Worm (Caenorhabditis elegans) whole organism, L3 larva: ENCODE data around the gene prx-5.

Experiments
- ZK546.5 ChIP-seq: sonication (generic microtip); optimal IDR thresholded peaks from 2 replicates; lab custom pipeline; 2017; ENCODE audit warnings: missing biosample characterization, missing genetic modification characterization
- aly-2 ChIP-seq: fragments of 150-350 bp; optimal IDR thresholded peaks from 2 replicates; lab custom pipeline; 2014; ENCODE audit warnings: missing biosample characterization, missing genetic modification characterization
- ama-1 ChIP-seq: fragments of 150-350 bp; optimal IDR thresholded peaks from 2 replicates; lab custom pipeline; 2018
- ceh-16 ChIP-seq: sonication (generic microtip); optimal IDR thresholded peaks from 2 replicates; lab custom pipeline; 2017; ENCODE audit warnings: missing biosample characterization, missing genetic modification characterization
- ceh-82 ChIP-seq: fragments of 150-350 bp; optimal IDR thresholded peaks from 2 replicates; lab custom pipeline; 2014; ENCODE audit warnings: missing biosample characterization, missing genetic modification characterization
- egl-27 ChIP-seq: sonication (generic microtip); optimal IDR thresholded peaks from 4 replicates; lab custom pipeline; 2017; ENCODE audit warnings: missing biosample characterization, missing genetic modification reagents, missing genetic modification characterization
- egl-5 ChIP-seq: fragments of 150-350 bp; optimal IDR thresholded peaks from 2 replicates; lab custom pipeline; 2017; ENCODE audit warnings: missing biosample characterization, missing genetic modification reagents, missing genetic modification characterization, inconsistent platforms
- elt-1 ChIP-seq: fragments of 150-350 bp; optimal IDR thresholded peaks from 2 replicates; lab custom pipeline; 2014; ENCODE audit warnings: missing biosample characterization, missing genetic modification characterization
- elt-3 ChIP-seq, 3 experiments: fragments of 150-350 bp in 1 of 3; sonication (generic microtip) in 2 of 3; optimal IDR thresholded peaks; 2 replicates in 2 of 3; 4 replicates in 1 of 3; lab custom pipeline; 2014 to 2017; ENCODE audit warnings: missing biosample characterization in 3 of 3, missing genetic modification characterization in 3 of 3
- eor-1 ChIP-seq, 2 experiments: fragments of 150-350 bp; optimal IDR thresholded peaks; 2 replicates each; lab custom pipeline; 2014 to 2018; ENCODE audit warnings: missing biosample characterization in 2 of 2, missing genetic modification characterization in 2 of 2
- fkh-10 ChIP-seq: sonication (generic microtip); optimal IDR thresholded peaks from 2 replicates; lab custom pipeline; 2017; ENCODE audit warnings: missing biosample characterization, missing genetic modification reagents, missing genetic modification characterization
- fos-1 ChIP-seq: fragments of 150-350 bp; optimal IDR thresholded peaks from 2 replicates; lab custom pipeline; 2014; ENCODE audit warnings: missing biosample characterization, missing genetic modification characterization
- hmg-11 ChIP-seq: sonication (generic microtip); optimal IDR thresholded peaks from 2 replicates; lab custom pipeline; 2016; ENCODE audit warnings: missing genetic modification characterization, missing compliant biosample characterization
- jun-1 ChIP-seq: fragments of 150-350 bp; optimal IDR thresholded peaks from 2 replicates; lab custom pipeline; 2014; ENCODE audit warnings: missing biosample characterization, missing genetic modification reagents, missing genetic modification characterization
- lin-15B ChIP-seq: fragments of 150-350 bp; optimal IDR thresholded peaks from 2 replicates; lab custom pipeline; 2014; ENCODE audit warnings: missing biosample characterization, missing genetic modification characterization
- mdl-1 ChIP-seq: fragments of 150-350 bp; optimal IDR thresholded peaks from 2 replicates; lab custom pipeline; 2014; ENCODE audit warnings: missing biosample characterization, missing genetic modification characterization
- nfya-1 ChIP-seq: sonication (generic microtip); optimal IDR thresholded peaks from 2 replicates; lab custom pipeline; 2017; ENCODE audit warnings: missing genetic modification characterization, mild to moderate bottlenecking, missing compliant biosample characterization, antibody characterized with exemption, moderate library complexity; ENCODE audit not compliant: insufficient read depth
- nhr-11 ChIP-seq: fragments of 150-350 bp; optimal IDR thresholded peaks from 2 replicates; lab custom pipeline; 2014; ENCODE audit warnings: missing biosample characterization, missing genetic modification characterization
- nhr-23 ChIP-seq: fragments of 150-350 bp; optimal IDR thresholded peaks from 2 replicates; lab custom pipeline; 2014; ENCODE audit warnings: missing biosample characterization, missing genetic modification reagents, missing genetic modification characterization
- nhr-237 ChIP-seq: fragments of 150-350 bp; optimal IDR thresholded peaks from 2 replicates; lab custom pipeline; 2014; ENCODE audit warnings: missing biosample characterization, missing genetic modification characterization
- nhr-25 ChIP-seq: sonication (generic microtip); optimal IDR thresholded peaks from 2 replicates; lab custom pipeline; 2017; ENCODE audit warnings: missing biosample characterization, missing genetic modification characterization
- nhr-28 ChIP-seq: fragments of 150-350 bp; optimal IDR thresholded peaks from 2 replicates; lab custom pipeline; 2014; ENCODE audit warnings: missing biosample characterization, missing genetic modification characterization
- nhr-43 ChIP-seq: sonication (generic microtip); optimal IDR thresholded peaks from 2 replicates; lab custom pipeline; 2016; ENCODE audit warnings: mild to moderate bottlenecking, missing genetic modification characterization, missing compliant biosample characterization; ENCODE audit not compliant: poor library complexity, severe bottlenecking
- nhr-67 ChIP-seq: fragments of 150-350 bp; optimal IDR thresholded peaks from 2 replicates; lab custom pipeline; 2014; ENCODE audit warnings: missing biosample characterization, missing genetic modification characterization
- nhr-77 ChIP-seq: fragments of 150-350 bp; optimal IDR thresholded peaks from 2 replicates; lab custom pipeline; 2014; ENCODE audit warnings: missing biosample characterization, missing genetic modification characterization
- pha-4 ChIP-seq: fragments of 150-350 bp; optimal IDR thresholded peaks from 2 replicates; lab custom pipeline; 2014; ENCODE audit warnings: missing biosample characterization, missing genetic modification reagents, missing genetic modification characterization
- pqm-1 ChIP-seq: fragments of 150-350 bp; optimal IDR thresholded peaks from 2 replicates; lab custom pipeline; 2017; ENCODE audit warnings: missing biosample characterization, missing genetic modification characterization, inconsistent platforms
- tbx-2 ChIP-seq: sonication (generic microtip); optimal IDR thresholded peaks from 2 replicates; lab custom pipeline; 2016; ENCODE audit warnings: mild to moderate bottlenecking, missing genetic modification characterization, missing compliant biosample characterization
- zag-1 ChIP-seq: fragments of 150-350 bp; optimal IDR thresholded peaks from 2 replicates; lab custom pipeline; 2014; ENCODE audit warnings: missing biosample characterization, missing genetic modification characterization
- ztf-11 ChIP-seq: fragments of 150-350 bp; optimal IDR thresholded peaks from 2 replicates; lab custom pipeline; 2014; ENCODE audit warnings: missing biosample characterization, missing genetic modification characterization

prx-5 gene

DNA sequence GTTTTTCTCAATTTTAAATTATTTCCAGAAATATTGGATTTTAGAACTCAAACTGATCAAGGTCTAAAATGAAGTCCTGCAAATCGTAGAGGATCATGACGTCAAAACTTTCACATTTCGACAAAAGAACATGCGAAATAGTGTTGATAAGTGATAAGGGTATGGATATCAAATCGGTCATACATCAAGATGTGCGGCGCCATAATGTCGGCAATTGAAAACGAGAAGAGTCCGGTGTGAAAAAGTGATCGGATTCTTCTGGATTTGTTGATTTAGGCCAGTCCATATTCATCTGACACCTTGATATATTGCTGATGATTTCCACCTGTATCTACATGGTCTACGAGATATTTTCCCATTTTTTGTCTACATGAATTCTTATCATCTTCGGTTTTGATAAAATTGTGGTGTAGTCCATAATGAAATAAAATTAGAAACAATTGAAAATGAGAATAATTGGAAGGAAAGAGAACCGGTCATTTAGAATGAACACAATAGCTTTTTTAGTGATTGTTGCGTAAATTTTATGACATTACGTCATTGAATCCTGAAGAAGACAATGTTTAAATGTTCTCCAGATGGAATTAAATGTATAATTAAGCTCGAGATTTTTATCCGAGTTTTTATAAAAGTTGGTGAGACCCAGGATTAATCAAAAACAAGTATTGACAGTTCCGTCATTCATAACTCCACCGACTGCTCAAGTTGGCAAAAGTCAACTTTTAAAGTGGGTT lies 26.5 kb downstream of the prx-5 start:
- TF ChIP-seq nhr-23 (peak; percentile 37), nhr-43 (peak; percentile 62), ztf-11 (tag; lab: Kevin White, UChicago) (no peak)
- TF ChIP-seq, all 47 proteins: peak for 2

DNA sequence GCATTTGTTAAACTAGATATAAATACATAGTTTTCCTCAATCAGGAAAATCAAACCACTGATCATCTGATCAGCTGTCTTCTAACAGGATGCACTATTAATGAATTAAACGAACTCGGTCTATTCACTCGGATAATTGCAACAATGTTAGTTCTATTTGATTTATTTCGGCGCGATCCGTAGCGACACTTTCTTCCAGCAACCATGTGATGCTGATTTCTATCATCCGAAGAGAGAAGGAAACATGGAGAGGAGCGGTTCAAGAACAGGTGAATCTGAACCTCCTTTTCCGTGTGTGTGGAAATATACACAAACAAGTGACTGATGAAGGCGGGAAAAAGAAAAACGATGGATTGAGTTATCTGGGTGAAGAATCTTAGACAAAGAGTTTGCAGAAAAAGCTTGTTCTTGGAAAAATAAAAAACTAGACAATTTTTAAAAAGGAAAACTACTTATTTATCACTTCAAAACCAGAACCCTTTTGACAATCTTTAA lies 27.2 kb downstream of the prx-5 start:
- TF ChIP-seq pha-4 (tag; lab: Kevin White, UChicago), result no peak
- no peak for TF ChIP-seq nhr-11 (tag; lab: Kevin White, UChicago)
- peak; percentile 37 for TF ChIP-seq elt-1 (tag; lab: Kevin White, UChicago)
- no peak for TF ChIP-seq nhr-23
- TF ChIP-seq nhr-67 (tag; lab: Kevin White, UChicago), result no peak
- no peak for TF ChIP-seq ceh-82
- no peak for TF ChIP-seq ztf-11 (tag; lab: Kevin White, UChicago)
- TF ChIP-seq nhr-43, result peak; percentile 53
- no peak for TF ChIP-seq nhr-25 (tag; lab: Kevin White, UChicago)
- TF ChIP-seq nhr-237 (tag; lab: Kevin White, UChicago), result no peak
- no peak for TF ChIP-seq ZK546.5 (tag; lab: Kevin White, UChicago)
- TF ChIP-seq zag-1 (tag; lab: Kevin White, UChicago), result no peak
- no peak for TF ChIP-seq egl-5 (tag; lab: Kevin White, UChicago)
- no peak for TF ChIP-seq ama-1
- TF ChIP-seq tbx-2 (tag; lab: Kevin White, UChicago), result no peak
- TF ChIP-seq elt-3 (tag; optimal IDR thresholded peaks at IDR 0.05; lab: Kevin White, UChicago), result no peak
- TF ChIP-seq nfya-1 (tag; lab: Kevin White, UChicago), result no peak
- TF ChIP-seq pqm-1 (tag; lab: Kevin White, UChicago), result no peak

DNA sequence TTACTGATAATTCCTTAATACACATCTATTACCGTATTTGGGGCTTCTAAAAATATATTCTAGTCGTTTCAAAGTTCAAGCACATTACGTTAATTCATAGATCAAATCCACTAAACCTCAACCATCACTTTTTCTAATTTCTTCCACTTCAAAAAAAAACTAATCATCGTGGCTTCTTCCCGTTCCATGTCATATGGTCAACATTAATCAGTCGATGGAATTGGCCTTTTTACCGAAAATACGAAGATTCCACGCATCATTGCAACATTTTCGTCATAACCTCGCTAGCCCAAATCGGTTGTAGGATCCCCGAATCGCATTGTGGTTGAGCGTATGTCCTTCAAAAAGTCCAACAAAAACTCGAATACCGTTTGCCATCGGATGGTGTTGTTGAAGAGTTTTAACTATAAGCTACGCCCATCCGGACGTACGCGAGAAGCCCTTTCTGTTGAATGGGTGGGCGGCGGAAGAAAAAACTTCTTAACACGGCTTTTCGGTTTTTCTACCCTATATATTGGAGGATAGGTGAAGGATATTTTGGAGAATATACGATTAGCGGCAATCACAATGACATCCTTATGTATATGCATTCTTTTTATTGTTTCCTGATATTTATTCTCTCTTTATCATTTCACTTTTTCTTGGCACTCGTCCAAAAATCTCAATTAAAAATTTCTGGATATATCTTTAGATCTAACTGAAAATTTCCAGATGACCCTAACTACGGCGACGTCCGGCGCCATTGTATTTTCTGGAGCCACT lies 27.9 kb downstream of the prx-5 start, which contains the start of gene rol-6:
TSS of gene rol-6 (plus strand) at position 712 of the 762 bp plus-strand sequence.
- TF ChIP-seq elt-3 (tag; optimal IDR thresholded peaks at IDR 0.05; lab: Kevin White, UChicago), result no peak
- peak; percentile 68 for TF ChIP-seq nhr-43
- no peak for TF ChIP-seq jun-1 (tag; lab: Kevin White, UChicago)

DNA sequence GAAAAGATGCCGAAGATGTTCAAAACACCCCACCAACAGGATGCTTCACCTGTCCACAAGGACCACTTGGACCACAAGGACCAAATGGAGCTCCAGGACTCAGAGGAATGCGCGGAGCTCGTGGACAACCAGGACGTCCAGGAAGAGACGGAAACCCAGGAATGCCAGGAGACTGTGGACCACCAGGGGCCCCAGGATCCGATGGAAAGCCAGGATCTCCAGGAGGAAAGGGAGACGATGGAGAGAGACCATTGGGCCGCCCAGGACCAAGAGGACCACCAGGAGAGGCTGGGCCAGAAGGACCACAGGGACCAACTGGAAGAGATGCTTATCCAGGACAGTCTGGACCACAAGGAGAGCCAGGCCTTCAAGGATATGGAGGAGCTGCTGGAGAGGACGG lies 29.0 kb downstream of the prx-5 start:
- TF ChIP-seq mdl-1 (tag; lab: Kevin White, UChicago), result no peak
- TF ChIP-seq eor-1 (tag; optimal IDR thresholded peaks at IDR 0.05; lab: Kevin White, UChicago), result no peak
- TF ChIP-seq fos-1 (tag; lab: Kevin White, UChicago), result no peak
- no peak for TF ChIP-seq nhr-77 (tag; lab: Kevin White, UChicago)
- TF ChIP-seq ama-1, result no peak
- no peak for TF ChIP-seq hmg-11 (tag; lab: Kevin White, UChicago)
- no peak for TF ChIP-seq tbx-2 (tag; lab: Kevin White, UChicago)
- no peak for TF ChIP-seq ceh-16
- no peak for TF ChIP-seq nhr-43
- TF ChIP-seq nhr-11 (tag; lab: Kevin White, UChicago), result no peak
- no peak for TF ChIP-seq lin-15B
- no peak for TF ChIP-seq nhr-28
- no peak for TF ChIP-seq egl-27 (tag; lab: Kevin White, UChicago)
- TF ChIP-seq, all 47 proteins: peak for 0

DNA sequence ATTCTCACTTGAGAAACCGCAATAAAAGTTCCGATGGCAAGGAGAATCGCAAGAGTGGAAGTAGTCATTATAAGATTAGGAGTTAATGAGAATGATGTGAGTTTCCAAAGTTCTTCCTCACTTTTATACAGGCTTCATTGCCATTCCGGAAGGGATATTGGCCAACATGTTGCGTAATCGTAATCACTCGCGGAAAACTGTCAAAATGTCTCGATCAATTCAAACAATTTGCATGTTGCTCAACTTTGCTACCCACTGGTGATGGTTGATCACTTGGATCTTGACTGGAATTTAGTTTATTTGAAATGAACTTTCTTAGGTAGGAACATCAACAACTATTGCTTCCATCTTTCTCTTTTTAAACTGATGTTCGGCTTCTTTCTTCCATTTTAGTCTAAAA lies 32.8 kb downstream of the prx-5 start, which contains the start of gene idpb-4:
TSS of gene idpb-4 (minus strand) at position 101 of the 400 bp plus-strand sequence.
- TF ChIP-seq aly-2 (no peak), nhr-11 (tag; lab: Kevin White, UChicago) (no peak), nhr-43 (no peak), fos-1 (tag; lab: Kevin White, UChicago) (no peak), fkh-10 (GFP tag; lab: Kevin White, UChicago) (no peak), nfya-1 (tag; lab: Kevin White, UChicago) (no peak), zag-1 (tag; lab: Kevin White, UChicago) (no peak), nhr-23 (no peak)
